Fruit fly (Drosophila melanogaster): Measurements from ENCODE around the gene CG32269.

The CG32269 gene

DNA sequence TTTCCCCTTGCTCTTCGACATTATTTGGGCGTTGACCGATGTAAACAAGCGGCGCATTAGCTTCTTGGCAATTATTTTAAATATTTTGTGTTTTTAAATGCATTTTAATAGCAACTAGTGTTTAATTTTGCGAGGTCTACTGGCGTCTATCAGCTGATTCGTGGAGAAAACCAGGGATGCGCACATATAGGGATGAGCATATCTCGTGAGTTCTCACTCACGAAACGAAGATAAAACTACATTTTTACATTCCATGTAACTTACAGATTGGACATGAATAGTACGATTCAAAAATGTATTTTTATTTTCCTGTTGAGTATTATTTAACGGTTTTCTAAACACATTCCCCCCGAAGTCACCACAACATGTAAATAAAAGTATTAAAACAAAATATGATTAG, 11.3 kb downstream of the CG32269 start, which contains the start of gene CG14966 (continued):
- TF ChIP-seq CG11696 (GFP tag; IDR thresholded peaks at IDR 0.05), result no peak
- peak; percentile 16 for TF ChIP-seq Hmx (GFP tag; optimal IDR thresholded peaks at IDR 0.05)
- TF ChIP-seq Rx (GFP tag; IDR thresholded peaks at IDR 0.05), result no peak
- TF ChIP-seq knrl (GFP tag; IDR thresholded peaks at IDR 0.05; ENCODE audit: partially characterized antibody), result peak; percentile 88
- no peak for TF ChIP-seq CG10565 (GFP tag; optimal IDR thresholded peaks at IDR 0.05)
- TF ChIP-seq CG9609 (GFP tag; optimal IDR thresholded peaks at IDR 0.05), result no peak
- TF ChIP-seq E2f2 (GFP tag; IDR thresholded peaks at IDR 0.05), result peak; percentile 52; the same call in 1 of the 2 replicates
- TF ChIP-seq CG13624 (GFP tag; optimal IDR thresholded peaks at IDR 0.05), result peak; percentile 54
- peak; percentile 88 for TF ChIP-seq sens (GFP tag)
- no peak for TF ChIP-seq CG15601 (tag; optimal IDR thresholded peaks at IDR 0.05)
- TF ChIP-seq Adf1 (GFP tag; IDR thresholded peaks at IDR 0.05), result no peak
- TF ChIP-seq CG16815 (GFP tag; optimal IDR thresholded peaks at IDR 0.05), result no peak
- TF ChIP-seq NC2β (GFP tag; optimal IDR thresholded peaks at IDR 0.05), result peak; percentile 11
- TF ChIP-seq Mad (GFP tag; optimal IDR thresholded peaks at IDR 0.05), result peak; percentile 47
- no peak for TF ChIP-seq CG10366 (GFP tag; IDR thresholded peaks at IDR 0.05)
- TF ChIP-seq luna (GFP tag; optimal IDR thresholded peaks at IDR 0.05), result peak; percentile 43
- TF ChIP-seq ase (GFP tag; IDR thresholded peaks at IDR 0.05), result no peak
- TF ChIP-seq CG1602 (GFP tag; optimal IDR thresholded peaks at IDR 0.05), result no peak
- peak; percentile 91 for TF ChIP-seq Dll (GFP tag; IDR thresholded peaks at IDR 0.05; ENCODE audit: partially characterized antibody)
- TF ChIP-seq CG42726 (GFP tag; IDR thresholded peaks at IDR 0.05; ENCODE audit: partially characterized antibody), result peak; percentile 91
- TF ChIP-seq jumu (GFP tag; optimal IDR thresholded peaks at IDR 0.05), result peak; percentile 9
- TF ChIP-seq CG17328 (GFP tag; IDR thresholded peaks at IDR 0.05), result no peak
- TF ChIP-seq sima (GFP tag; optimal IDR thresholded peaks at IDR 0.05), result no peak
- no peak for TF ChIP-seq odd (GFP tag; optimal IDR thresholded peaks at IDR 0.05)
- peak; percentile 27 for TF ChIP-seq Ets65A (GFP tag)
- TF ChIP-seq CG17186 (GFP tag; optimal IDR thresholded peaks at IDR 0.05), result no peak
- TF ChIP-seq zen (tag; optimal IDR thresholded peaks at IDR 0.05), result no peak
- no peak for TF ChIP-seq CG3065 (GFP tag; optimal IDR thresholded peaks at IDR 0.05)
- no peak for TF ChIP-seq CG6175 (GFP tag; IDR thresholded peaks at IDR 0.05)
- no peak for TF ChIP-seq CG8944 (GFP tag; optimal IDR thresholded peaks at IDR 0.05)
- no peak for TF ChIP-seq CG9437 (GFP tag; optimal IDR thresholded peaks at IDR 0.05)
- no peak for TF ChIP-seq Kr (GFP tag; optimal IDR thresholded peaks at IDR 0.05)
- no peak for TF ChIP-seq CkIIα-i1 (GFP tag; IDR thresholded peaks at IDR 0.05)
- TF ChIP-seq psq (GFP tag; optimal IDR thresholded peaks at IDR 0.05), result no peak
- peak; percentile 78; the same call in 2 of the 3 replicates for TF ChIP-seq mld (GFP tag; IDR thresholded peaks at IDR 0.05; ENCODE audit: partially characterized antibody)
- peak; percentile 2 for TF ChIP-seq exex (tag; optimal IDR thresholded peaks at IDR 0.05)
- peak; percentile 42 for TF ChIP-seq CG30020 (tag; optimal IDR thresholded peaks at IDR 0.05)
- TF ChIP-seq CG34224 (GFP tag; IDR thresholded peaks at IDR 0.05; ENCODE audit: partially characterized antibody), result peak; percentile 90
- TF ChIP-seq Awh (GFP tag; IDR thresholded peaks at IDR 0.05), result no peak
- TF ChIP-seq insv (GFP tag; optimal IDR thresholded peaks at IDR 0.05), result no peak
- no peak for TF ChIP-seq dm (GFP tag; optimal IDR thresholded peaks at IDR 0.05)
- TF ChIP-seq jigr1 (GFP tag; IDR thresholded peaks at IDR 0.05), result no peak
- peak; percentile 75 for TF ChIP-seq vnd (GFP tag; IDR thresholded peaks at IDR 0.05; ENCODE audit: partially characterized antibody)
- no peak for TF ChIP-seq wek (GFP tag; optimal IDR thresholded peaks at IDR 0.05)
- peak; percentile 35 for TF ChIP-seq CG9797 (GFP tag; optimal IDR thresholded peaks at IDR 0.05)
- TF ChIP-seq CG3726 (GFP tag; IDR thresholded peaks at IDR 0.05), result no peak
- no peak for TF ChIP-seq CG14667 (GFP tag; IDR thresholded peaks at IDR 0.05)
- TF ChIP-seq Rfx (GFP tag; IDR thresholded peaks at IDR 0.05), result peak; percentile 73
- TF ChIP-seq CG6813 (GFP tag; optimal IDR thresholded peaks at IDR 0.05), result no peak
- TF ChIP-seq CG31365 (tag; optimal IDR thresholded peaks at IDR 0.05), result no peak
- no peak for TF ChIP-seq CG4404 (GFP tag; IDR thresholded peaks at IDR 0.05)
- no peak for TF ChIP-seq CG15011 (GFP tag; optimal IDR thresholded peaks at IDR 0.05)
